Worm (Caenorhabditis elegans) whole organism, early embryonic: ENCODE measurements around the gene nhx-5.
A peak's percentile ranks its signal among the peaks of the same experiment; 100 is the strongest.

Experiments used
- B0310.2 ChIP-seq: sonication (generic microtip); optimal IDR thresholded peaks from 2 replicates; lab custom pipeline; 2016; ENCODE audit warnings: mild to moderate bottlenecking, missing genetic modification characterization, missing compliant biosample characterization
- F13C5.2 ChIP-seq: sonication (generic microtip); optimal IDR thresholded peaks from 2 replicates; lab custom pipeline; 2017; ENCODE audit warnings: mild to moderate bottlenecking, missing genetic modification characterization, inconsistent platforms, missing compliant biosample characterization
- aly-1 ChIP-seq: sonication (generic microtip); optimal IDR thresholded peaks from 2 replicates; lab custom pipeline; 2016; ENCODE audit warnings: missing genetic modification characterization, missing compliant biosample characterization
- ama-1 ChIP-seq: fragments of 150-350 bp; optimal IDR thresholded peaks from 2 replicates; lab custom pipeline; 2014
- ceh-13 ChIP-seq: fragments of 200-800 bp; sonication (Bioruptor generic); optimal IDR thresholded peaks from 2 replicates; lab custom pipeline; 2018; ENCODE audit warnings: mild to moderate bottlenecking, missing genetic modification characterization, missing compliant biosample characterization
- ceh-36 ChIP-seq: sonication (generic microtip); optimal IDR thresholded peaks from 2 replicates; lab custom pipeline; 2016; ENCODE audit warnings: missing genetic modification characterization, inconsistent platforms, missing compliant biosample characterization
- ets-7 ChIP-seq: sonication (generic microtip); optimal IDR thresholded peaks from 2 replicates; lab custom pipeline; 2016; ENCODE audit warnings: missing genotype, missing genetic modification characterization, missing compliant biosample characterization
- flt-1 ChIP-seq: fragments of 200-800 bp; sonication (Bioruptor generic); IDR thresholded peaks from 2 replicates; pipeline ENCODE4 v1.3.6; 2022; ENCODE audit warnings: missing genetic modification characterization, missing compliant biosample characterization
- hmbx-1 ChIP-seq: sonication (generic microtip); optimal IDR thresholded peaks from 2 replicates; lab custom pipeline; 2016; ENCODE audit warnings: mild to moderate bottlenecking, missing genetic modification characterization, missing compliant biosample characterization
- hmg-4 ChIP-seq: fragments of 200-800 bp; sonication (Bioruptor generic); optimal IDR thresholded peaks from 2 replicates; lab custom pipeline; 2018; ENCODE audit warnings: mild to moderate bottlenecking, missing genetic modification characterization, missing compliant biosample characterization
- hnd-1 ChIP-seq: sonication (generic microtip); optimal IDR thresholded peaks from 2 replicates; lab custom pipeline; 2016; ENCODE audit warnings: missing genetic modification characterization, missing compliant biosample characterization
- pes-1 ChIP-seq: fragments of 200-800 bp; sonication (Bioruptor generic); IDR thresholded peaks from 2 replicates; pipeline ENCODE4 v1.3.6; 2022; ENCODE audit warnings: missing genetic modification reagents, missing genetic modification characterization, missing compliant biosample characterization
- scrt-1 ChIP-seq: fragments of 200-800 bp; sonication (Bioruptor generic); IDR thresholded peaks from 2 replicates; pipeline ENCODE4 v1.3.6; 2022; ENCODE audit warnings: missing genetic modification characterization, missing compliant biosample characterization
- sea-1 ChIP-seq: fragments of 200-800 bp; sonication (Bioruptor generic); conservative IDR thresholded peaks from 2 replicates; pipeline ENCODE4 v1.3.6; 2022; ENCODE audit warnings: missing genetic modification characterization, missing compliant biosample characterization
- tbx-11 ChIP-seq: fragments of 200-800 bp; sonication (Bioruptor generic); IDR thresholded peaks from 2 replicates; pipeline ENCODE4 v1.3.6; 2022; ENCODE audit warnings: missing genetic modification characterization, missing compliant biosample characterization
- tbx-37 ChIP-seq: fragments of 200-800 bp; sonication (Bioruptor generic); conservative IDR thresholded peaks from 2 replicates; pipeline ENCODE4 v1.3.6; 2022; ENCODE audit warnings: missing genetic modification reagents, missing genetic modification characterization, missing compliant biosample characterization
- tra-4 ChIP-seq: sonication (generic microtip); optimal IDR thresholded peaks from 2 replicates; lab custom pipeline; 2017; ENCODE audit warnings: missing genetic modification characterization, missing compliant biosample characterization

The nhx-5 gene

DNA sequence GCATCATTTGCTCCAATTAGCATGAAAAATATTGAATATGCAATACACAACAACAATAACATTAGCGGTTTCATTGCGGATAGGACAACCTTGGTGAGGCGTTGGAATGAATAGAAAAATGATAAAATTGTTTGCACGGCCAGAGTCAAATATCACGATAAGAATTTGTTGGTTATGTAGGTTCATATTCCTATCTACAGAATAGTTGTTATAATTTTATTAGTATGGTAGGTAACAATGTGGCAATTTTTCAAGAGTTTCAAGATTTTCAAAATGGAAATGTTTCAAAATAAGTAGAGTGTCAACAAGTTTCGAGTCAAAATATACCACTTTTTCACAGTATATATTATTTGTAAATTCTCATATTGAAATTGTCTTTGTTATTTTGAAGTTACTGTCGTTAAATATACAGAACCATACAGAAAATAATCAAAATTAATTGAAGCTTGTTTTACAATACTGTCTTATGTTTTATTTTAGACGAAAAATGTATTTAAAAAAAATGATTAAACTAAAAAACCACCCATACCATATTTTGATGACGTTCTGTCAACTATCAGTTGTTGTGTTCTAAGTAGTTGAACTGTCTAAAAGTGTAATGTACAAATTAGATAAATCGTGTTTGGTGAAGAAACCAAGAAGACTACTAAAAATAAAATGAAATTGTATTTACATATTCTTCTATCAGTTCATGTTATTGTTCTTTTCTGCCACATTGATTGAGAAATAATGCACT is 34.3 kb upstream of the nhx-5 start, which contains the start of the genes F59F5.3 and F59F5.4:
Gene F59F5.3 (minus strand): TSS at position 101 of the 736 bp plus-strand sequence.
Gene F59F5.4 (plus strand): TSS at position 686 of the 736 bp plus-strand sequence.
- TF ChIP-seq pes-1 = no peak
- no peak for TF ChIP-seq ets-7 (tag; lab: Kevin White, UChicago)
- no peak for TF ChIP-seq hmbx-1 (tag; lab: Kevin White, UChicago)
- no peak for TF ChIP-seq ama-1
- no peak for TF ChIP-seq flt-1 (GFP tag; lab: Robert Waterston, UW)
- TF ChIP-seq hnd-1 (tag; lab: Kevin White, UChicago) = no peak
- no peak for TF ChIP-seq F13C5.2 (tag; lab: Kevin White, UChicago)
- no peak for TF ChIP-seq tbx-11
- no peak for TF ChIP-seq hmg-4 (GFP tag; lab: Kevin White, UChicago)
- no peak for TF ChIP-seq tbx-37 (GFP tag; lab: Robert Waterston, UW)
- no peak for TF ChIP-seq aly-1 (tag; lab: Kevin White, UChicago)
- no peak for TF ChIP-seq tra-4 (tag; lab: Kevin White, UChicago)
- no peak for TF ChIP-seq ceh-36 (tag; lab: Kevin White, UChicago)
- no peak for TF ChIP-seq scrt-1 (GFP tag; lab: Robert Waterston, UW)
- no peak for TF ChIP-seq ceh-13 (GFP tag; lab: Kevin White, UChicago)

DNA sequence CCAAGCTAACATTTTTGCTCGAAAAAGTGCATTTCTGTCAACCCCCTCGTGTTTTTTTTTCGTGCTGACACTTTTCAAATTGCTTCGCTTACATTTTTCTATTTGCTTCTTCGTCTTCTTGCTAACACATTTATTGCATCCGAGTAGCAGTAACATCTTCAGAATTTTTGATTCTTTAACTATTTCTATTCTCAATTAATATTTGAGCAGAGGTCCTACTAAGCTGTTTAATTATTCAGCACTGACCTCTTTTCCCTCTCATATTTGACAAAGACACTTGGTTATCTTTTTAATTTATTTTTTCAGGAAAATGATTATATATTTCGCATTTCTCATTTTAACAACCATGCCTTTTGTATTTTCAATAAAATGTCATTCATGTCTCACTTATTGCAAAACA is 31.0 kb upstream of the nhx-5 start, which contains the start of gene F59F5.5:
Gene F59F5.5 (plus strand): TSS at position 301 of the 400 bp plus-strand sequence.
- TF ChIP-seq flt-1 (GFP tag; lab: Robert Waterston, UW) (no peak), ama-1 (no peak), ets-7 (tag; lab: Kevin White, UChicago) (no peak), hnd-1 (tag; lab: Kevin White, UChicago) (no peak), hmbx-1 (tag; lab: Kevin White, UChicago) (no peak), aly-1 (tag; lab: Kevin White, UChicago) (no peak), tbx-37 (GFP tag; lab: Robert Waterston, UW) (no peak), scrt-1 (GFP tag; lab: Robert Waterston, UW) (no peak), ceh-36 (tag; lab: Kevin White, UChicago) (no peak)

DNA sequence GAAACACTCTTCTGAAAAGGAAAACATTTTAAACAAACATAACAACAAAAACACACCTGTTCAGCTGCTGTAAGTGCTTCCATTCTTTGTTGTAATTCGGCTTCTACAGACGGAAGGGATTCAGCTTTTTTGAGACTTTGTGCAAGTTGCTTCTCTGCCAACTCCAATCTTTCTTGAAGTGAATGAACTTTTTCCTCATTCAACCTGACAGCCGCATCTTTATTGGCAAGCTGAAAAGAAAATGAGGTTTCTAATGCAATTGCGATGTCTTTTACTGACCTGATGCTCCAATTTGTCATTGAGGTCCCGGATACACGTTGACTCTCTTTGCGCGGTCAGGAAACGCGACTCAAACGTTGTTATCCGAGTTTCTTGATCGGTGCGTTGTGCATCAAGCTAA is 23.7 kb upstream of the nhx-5 start:
- TF ChIP-seq ama-1 = no peak
- no peak for TF ChIP-seq sea-1 (GFP tag; lab: Robert Waterston, UW)
- no peak for TF ChIP-seq aly-1 (tag; lab: Kevin White, UChicago)
- no peak for TF ChIP-seq scrt-1 (GFP tag; lab: Robert Waterston, UW)
- TF ChIP-seq ceh-36 (tag; lab: Kevin White, UChicago) = no peak
- TF ChIP-seq hmbx-1 (tag; lab: Kevin White, UChicago) = no peak
- TF ChIP-seq ceh-13 (GFP tag; lab: Kevin White, UChicago) = no peak
- TF ChIP-seq tbx-37 (GFP tag; lab: Robert Waterston, UW) = no peak
- no peak for TF ChIP-seq hmg-4 (GFP tag; lab: Kevin White, UChicago)
- no peak for TF ChIP-seq B0310.2 (tag; lab: Kevin White, UChicago)
- TF ChIP-seq flt-1 (GFP tag; lab: Robert Waterston, UW) = no peak
- no peak for TF ChIP-seq hnd-1 (tag; lab: Kevin White, UChicago)
- no peak for TF ChIP-seq F13C5.2 (tag; lab: Kevin White, UChicago)
- no peak for TF ChIP-seq pes-1
- no peak for TF ChIP-seq tra-4 (tag; lab: Kevin White, UChicago)
- no peak for TF ChIP-seq ets-7 (tag; lab: Kevin White, UChicago)
- TF ChIP-seq tbx-11 = no peak

DNA sequence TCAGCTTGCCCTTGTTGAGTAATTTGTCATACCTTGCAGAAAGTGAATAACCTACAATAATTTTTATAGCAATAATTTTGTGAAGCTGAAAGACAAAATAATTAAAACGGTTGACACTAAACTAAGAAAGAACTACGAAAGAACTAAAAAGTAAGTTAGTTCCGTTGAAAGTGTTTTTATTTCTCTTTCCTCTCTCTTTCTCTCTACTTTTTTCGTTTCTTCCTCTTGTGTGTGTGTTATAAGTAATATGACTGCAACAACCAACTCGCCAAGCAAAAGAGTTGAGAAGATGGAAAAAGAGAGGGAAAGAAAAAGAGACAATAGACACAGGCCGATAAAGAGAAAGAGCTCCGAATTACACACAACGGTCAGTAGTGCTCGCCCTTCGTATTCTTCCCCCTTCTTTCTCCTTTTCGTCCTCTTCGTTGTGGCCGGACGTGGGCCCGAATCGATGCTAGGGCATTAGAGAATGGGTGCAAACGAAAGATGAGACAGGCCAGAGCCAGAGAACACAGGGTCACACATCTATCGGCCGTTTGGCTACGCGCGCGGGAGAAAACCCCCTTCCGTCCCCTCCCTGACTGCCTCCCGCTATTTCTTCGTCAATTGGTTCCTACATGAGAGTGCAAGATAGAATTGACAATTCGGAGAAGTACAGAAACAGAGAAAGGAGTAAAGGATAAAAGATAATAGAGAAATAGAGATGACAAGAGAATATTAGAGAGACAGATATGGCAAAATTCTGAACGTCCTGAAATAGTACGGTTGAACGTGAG is 21.4 kb upstream of the nhx-5 start, which contains the start of gene syd-2:
Gene syd-2 (minus strand): TSS at position 51 of the 776 bp plus-strand sequence.
- TF ChIP-seq sea-1 (GFP tag; lab: Robert Waterston, UW) (peak; percentile 80), aly-1 (tag; lab: Kevin White, UChicago) (peak; percentile 64), hmg-4 (GFP tag; lab: Kevin White, UChicago) (peak; percentile 96), ets-7 (tag; lab: Kevin White, UChicago) (peak; percentile 40), F13C5.2 (tag; lab: Kevin White, UChicago) (peak; percentile 74), hmbx-1 (tag; lab: Kevin White, UChicago) (no peak), tbx-11 (no peak), hnd-1 (tag; lab: Kevin White, UChicago) (peak; percentile 14), ama-1 (no peak)

DNA sequence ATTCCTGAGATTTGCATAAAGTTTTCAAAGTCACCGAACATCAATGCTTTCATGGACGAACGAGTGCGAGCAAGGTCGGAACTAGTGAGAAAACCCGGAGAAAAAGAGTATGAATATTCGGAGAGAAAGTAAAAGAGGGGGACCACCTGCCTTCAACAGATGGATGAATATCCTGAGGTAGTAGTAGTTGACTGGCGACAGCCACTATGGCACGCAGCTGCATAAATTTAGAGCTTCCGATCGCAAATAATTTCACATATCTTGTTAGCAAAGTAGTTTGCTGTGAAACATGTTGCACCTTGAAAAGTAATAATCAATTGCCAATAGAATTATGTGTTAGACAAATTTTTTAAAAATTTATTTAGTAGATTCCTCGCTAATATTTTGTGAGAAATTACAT is 20.0 kb upstream of the nhx-5 start:
- TF ChIP-seq ets-7 (tag; lab: Kevin White, UChicago) (no peak), hnd-1 (tag; lab: Kevin White, UChicago) (no peak), B0310.2 (tag; lab: Kevin White, UChicago) (no peak), scrt-1 (GFP tag; lab: Robert Waterston, UW) (no peak), tbx-11 (no peak)

DNA sequence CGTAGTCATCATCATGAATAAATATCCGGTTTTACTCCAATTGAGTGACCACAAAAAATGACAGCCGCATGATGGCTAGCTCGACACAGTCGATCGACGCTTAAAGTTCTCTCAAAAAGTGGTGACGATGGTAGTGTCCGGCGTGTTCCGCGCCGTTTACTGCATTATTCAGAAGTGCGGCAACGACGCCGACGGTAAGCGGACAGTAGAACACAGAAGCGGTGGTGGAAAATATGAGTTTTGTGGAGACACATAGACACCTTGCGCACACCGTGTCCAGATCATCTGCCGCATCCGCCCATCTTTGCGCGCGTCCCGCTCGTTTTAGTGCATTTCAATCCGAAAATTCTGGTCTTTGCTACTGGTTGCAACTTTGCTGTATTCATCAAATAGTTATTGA is 17.6 kb upstream of the nhx-5 start, which contains the start of gene F59F5.7:
Gene F59F5.7 (plus strand): TSS at position 301 of the 400 bp plus-strand sequence.
- TF ChIP-seq tbx-37 (GFP tag; lab: Robert Waterston, UW) = no peak
- no peak for TF ChIP-seq ceh-36 (tag; lab: Kevin White, UChicago)
- TF ChIP-seq tbx-11 = no peak
- TF ChIP-seq hnd-1 (tag; lab: Kevin White, UChicago) = no peak
- no peak for TF ChIP-seq F13C5.2 (tag; lab: Kevin White, UChicago)
- TF ChIP-seq pes-1 = no peak
- TF ChIP-seq scrt-1 (GFP tag; lab: Robert Waterston, UW) = no peak
- no peak for TF ChIP-seq tra-4 (tag; lab: Kevin White, UChicago)
- TF ChIP-seq B0310.2 (tag; lab: Kevin White, UChicago) = no peak
- TF ChIP-seq hmbx-1 (tag; lab: Kevin White, UChicago) = no peak
- no peak for TF ChIP-seq ama-1
- no peak for TF ChIP-seq ets-7 (tag; lab: Kevin White, UChicago)
- no peak for TF ChIP-seq hmg-4 (GFP tag; lab: Kevin White, UChicago)
- no peak for TF ChIP-seq aly-1 (tag; lab: Kevin White, UChicago)
- no peak for TF ChIP-seq sea-1 (GFP tag; lab: Robert Waterston, UW)
